Fruit fly (Drosophila melanogaster) whole organism, embryonic: ENCODE results near the gene dbr.

ENCODE experiments used
- Ada2b ChIP-seq: fragments of 200-800 bp; sonication (Bioruptor generic); IDR thresholded peaks from 2 replicates; pipeline ENCODE4 v1.3.6; 2022; ENCODE audit warnings: missing biosample characterization, missing genetic modification characterization
- Antp ChIP-seq: fragments of 200-800 bp; sonication (Bioruptor generic); optimal IDR thresholded peaks from 3 replicates; lab custom pipeline; 2016; ENCODE audit warnings: missing biosample characterization, missing genetic modification characterization
- Asciz ChIP-seq: fragments of 200-800 bp; sonication (Bioruptor generic); optimal IDR thresholded peaks from 2 replicates; lab custom pipeline; 2017; ENCODE audit warnings: missing biosample characterization, mild to moderate bottlenecking, missing genetic modification characterization, missing genetic modification reagents
- Atf6 ChIP-seq: fragments of 200-800 bp; sonication (Bioruptor generic); IDR thresholded peaks from 2 replicates; pipeline ENCODE4 v1.3.6; 2022; ENCODE audit warnings: missing biosample characterization, missing genetic modification characterization
- CG10321 ChIP-seq: fragments of 200-800 bp; sonication (Bioruptor generic); IDR thresholded peaks from 2 replicates; pipeline ENCODE4 v1.3.6; 2022; ENCODE audit warnings: missing biosample characterization, missing genetic modification characterization
- CG11085 ChIP-seq: fragments of 200-800 bp; sonication (Bioruptor generic); IDR thresholded peaks from 2 replicates; pipeline ENCODE4 v1.3.6; 2022; ENCODE audit warnings: missing biosample characterization, missing genetic modification characterization
- CG12659 ChIP-seq: fragments of 200-800 bp; sonication (Bioruptor generic); optimal IDR thresholded peaks from 3 replicates; lab custom pipeline; 2017; ENCODE audit warnings: mild to moderate bottlenecking, missing biosample characterization, missing genetic modification reagents, missing genetic modification characterization
- CG14050 ChIP-seq: fragments of 200-800 bp; sonication (Bioruptor generic); IDR thresholded peaks from 3 replicates; pipeline ENCODE4 v1.3.6; 2022; ENCODE audit warnings: missing biosample characterization, missing genetic modification characterization
- CG1529 ChIP-seq: fragments of 200-800 bp; sonication (Bioruptor generic); optimal IDR thresholded peaks from 3 replicates; lab custom pipeline; 2018; ENCODE audit warnings: missing biosample characterization, missing genetic modification characterization
- CG16779 ChIP-seq: fragments of 200-800 bp; sonication (Bioruptor generic); IDR thresholded peaks from 2 replicates; pipeline ENCODE4 v1.3.6; 2022; ENCODE audit warnings: missing biosample characterization, missing genetic modification characterization
- CG16815 ChIP-seq: fragments of 200-800 bp; sonication (Bioruptor generic); optimal IDR thresholded peaks from 3 replicates; lab custom pipeline; 2017; ENCODE audit warnings: missing biosample characterization, mild to moderate bottlenecking, missing genetic modification characterization
- CG18476 ChIP-seq: fragments of 200-800 bp; sonication (Bioruptor generic); optimal IDR thresholded peaks from 2 replicates; lab custom pipeline; 2016; ENCODE audit warnings: missing biosample characterization, mild to moderate bottlenecking, missing genetic modification characterization
- CG34422 ChIP-seq: fragments of 200-800 bp; sonication (Bioruptor generic); IDR thresholded peaks from 3 replicates; pipeline ENCODE4 v1.3.6; 2022; ENCODE audit warnings: missing biosample characterization, missing genetic modification characterization
- CG5953 ChIP-seq: fragments of 200-800 bp; sonication (Bioruptor generic); IDR thresholded peaks from 2 replicates; pipeline ENCODE4 v1.3.6; 2022; ENCODE audit warnings: missing biosample characterization, missing genetic modification characterization
- CG6272 ChIP-seq: fragments of 200-800 bp; sonication (Bioruptor generic); IDR thresholded peaks from 2 replicates; pipeline ENCODE4 v1.3.6; 2022; ENCODE audit warnings: missing biosample characterization, missing genetic modification characterization
- CG6765 ChIP-seq: fragments of 200-800 bp; sonication (Bioruptor generic); optimal IDR thresholded peaks from 3 replicates; lab custom pipeline; 2017; ENCODE audit warnings: missing biosample characterization, mild to moderate bottlenecking, missing genetic modification characterization
- CG7357 ChIP-seq: fragments of 200-800 bp; sonication (Bioruptor generic); IDR thresholded peaks from 3 replicates; pipeline ENCODE4 v1.3.6; 2022; ENCODE audit warnings: missing biosample characterization, missing genetic modification characterization
- CG7745 ChIP-seq: fragments of 200-800 bp; sonication (Bioruptor generic); optimal IDR thresholded peaks from 2 replicates; lab custom pipeline; 2018; ENCODE audit warnings: missing biosample characterization, mild to moderate bottlenecking, missing genetic modification characterization, moderate library complexity
- CG7786 ChIP-seq: fragments of 200-800 bp; sonication (Bioruptor generic); optimal IDR thresholded peaks from 2 replicates; lab custom pipeline; 2016; ENCODE audit warnings: missing biosample characterization, missing genetic modification characterization
- Ets97D ChIP-seq: fragments of 200-800 bp; sonication (Bioruptor generic); optimal IDR thresholded peaks from 3 replicates; lab custom pipeline; 2016; ENCODE audit warnings: missing biosample characterization, missing genetic modification characterization
- Gug ChIP-seq: fragments of 200-800 bp; sonication (Bioruptor generic); IDR thresholded peaks from 4 replicates; pipeline ENCODE4 v1.3.6; 2022; ENCODE audit warnings: missing biosample characterization, missing genetic modification characterization
- Hand ChIP-seq: fragments of 200-800 bp; sonication (Bioruptor generic); optimal IDR thresholded peaks from 2 replicates; lab custom pipeline; 2017; ENCODE audit warnings: mild to moderate bottlenecking, missing biosample characterization, missing genetic modification reagents, missing genetic modification characterization
- Hr3 ChIP-seq: fragments of 200-800 bp; sonication (Bioruptor generic); optimal IDR thresholded peaks from 3 replicates; lab custom pipeline; 2016; ENCODE audit warnings: missing biosample characterization, missing genetic modification characterization
- Lhr ChIP-seq: fragments of 200-800 bp; sonication (Bioruptor generic); optimal IDR thresholded peaks from 3 replicates; lab custom pipeline; 2017; ENCODE audit warnings: mild to moderate bottlenecking, missing biosample characterization, missing genetic modification reagents, missing genetic modification characterization
- Lpt ChIP-seq: fragments of >200 bp; optimal IDR thresholded peaks from 2 replicates; lab custom pipeline; 2018; ENCODE audit warnings: missing biosample characterization, missing genetic modification characterization
- MTF-1 ChIP-seq: fragments of 200-800 bp; sonication (Bioruptor generic); optimal IDR thresholded peaks from 2 replicates; lab custom pipeline; 2018; ENCODE audit warnings: missing biosample characterization, mild to moderate bottlenecking, missing genetic modification characterization, borderline replicate concordance
- NC2β ChIP-seq: fragments of 200-800 bp; sonication (Bioruptor generic); optimal IDR thresholded peaks from 2 replicates; lab custom pipeline; 2016; ENCODE audit warnings: missing biosample characterization, missing genetic modification characterization
- PHDP ChIP-seq: fragments of 200-800 bp; sonication (Bioruptor generic); optimal IDR thresholded peaks from 3 replicates; lab custom pipeline; 2018; ENCODE audit warnings: missing biosample characterization, mild to moderate bottlenecking, missing genetic modification characterization, moderate library complexity
- ac ChIP-seq: fragments of 200-800 bp; sonication (Bioruptor generic); optimal IDR thresholded peaks from 3 replicates; lab custom pipeline; 2017; ENCODE audit warnings: missing biosample characterization, mild to moderate bottlenecking, missing genetic modification characterization
- btn ChIP-seq: fragments of 200-800 bp; sonication (Bioruptor generic); optimal IDR thresholded peaks from 2 replicates; lab custom pipeline; 2016; ENCODE audit warnings: missing biosample characterization, missing genetic modification characterization
- corto ChIP-seq: fragments of 200-800 bp; sonication (Bioruptor generic); optimal IDR thresholded peaks from 2 replicates; lab custom pipeline; 2016; ENCODE audit warnings: missing biosample characterization, mild to moderate bottlenecking, missing genetic modification characterization, moderate library complexity
- dmrt99B ChIP-seq: fragments of 200-800 bp; sonication (Bioruptor generic); optimal IDR thresholded peaks from 2 replicates; lab custom pipeline; 2018; ENCODE audit warnings: missing biosample characterization, mild to moderate bottlenecking, missing genetic modification characterization, moderate library complexity
- ems ChIP-seq: fragments of 200-800 bp; sonication (Bioruptor generic); optimal IDR thresholded peaks from 3 replicates; lab custom pipeline; 2016; ENCODE audit warnings: missing biosample characterization, missing genetic modification characterization
- h ChIP-seq: fragments of >200 bp; optimal IDR thresholded peaks from 2 replicates; lab custom pipeline; 2017
- hb ChIP-seq: fragments of 200-800 bp; sonication (Bioruptor generic); IDR thresholded peaks from 3 replicates; pipeline ENCODE4 v1.3.6; 2022; ENCODE audit warnings: missing biosample characterization, missing genetic modification characterization; ENCODE audit not compliant: partially characterized antibody
- klu ChIP-seq: fragments of 200-800 bp; sonication (Bioruptor generic); IDR thresholded peaks from 2 replicates; pipeline ENCODE4 v1.3.6; 2022; ENCODE audit warnings: missing biosample characterization, missing genetic modification characterization
- knrl ChIP-seq: fragments of 200-800 bp; sonication (Bioruptor generic); IDR thresholded peaks from 3 replicates; pipeline ENCODE4 v1.3.6; 2022; ENCODE audit warnings: missing biosample characterization, missing genetic modification characterization; ENCODE audit not compliant: partially characterized antibody
- lbe ChIP-seq: fragments of 200-800 bp; sonication (Bioruptor generic); optimal IDR thresholded peaks from 2 replicates; lab custom pipeline; 2016; ENCODE audit warnings: missing biosample characterization, mild to moderate bottlenecking, missing genetic modification characterization
- mam ChIP-seq: fragments of 200-800 bp; sonication (Bioruptor generic); optimal IDR thresholded peaks from 3 replicates; lab custom pipeline; 2016; ENCODE audit warnings: missing biosample characterization, missing genetic modification characterization
- onecut ChIP-seq: fragments of 200-800 bp; sonication (Bioruptor generic); IDR thresholded peaks from 2 replicates; pipeline ENCODE4 v1.3.6; 2022; ENCODE audit warnings: missing biosample characterization, missing genetic modification characterization
- pan ChIP-seq, 4 experiments: fragments of >200 bp in 3 of 4; fragments of 200-800 bp in 1 of 4; sonication (Bioruptor generic) in 1 of 4; optimal IDR thresholded peaks in 3 of 4; IDR thresholded peaks in 1 of 4; 2 replicates each; pipeline versions ENCODE4 v1.3.6 to Lab custom; 2017 to 2022; ENCODE audit warnings: missing biosample characterization in 2 of 4, missing genetic modification characterization in 2 of 4, mixed read lengths in 1 of 4
- pb ChIP-seq: fragments of 200-800 bp; sonication (Bioruptor generic); optimal IDR thresholded peaks from 3 replicates; lab custom pipeline; 2016; ENCODE audit warnings: missing biosample characterization, missing genetic modification characterization
- pzg ChIP-seq: fragments of 200-800 bp; sonication (Bioruptor generic); optimal IDR thresholded peaks from 3 replicates; lab custom pipeline; 2018; ENCODE audit warnings: missing biosample characterization, mild to moderate bottlenecking, missing genetic modification characterization, moderate library complexity
- repo ChIP-seq: fragments of 200-800 bp; sonication (Bioruptor generic); optimal IDR thresholded peaks from 2 replicates; lab custom pipeline; 2016; ENCODE audit warnings: missing biosample characterization, missing genetic modification characterization
- seq ChIP-seq: fragments of 200-800 bp; sonication (Bioruptor generic); IDR thresholded peaks from 2 replicates; pipeline ENCODE4 v1.3.6; 2022; ENCODE audit warnings: missing biosample characterization, missing genetic modification characterization
- sisA ChIP-seq: fragments of 200-800 bp; sonication (Bioruptor generic); IDR thresholded peaks from 2 replicates; pipeline ENCODE4 v1.3.6; 2022; ENCODE audit warnings: missing biosample characterization, missing genetic modification characterization
- slbo ChIP-seq: fragments of 200-800 bp; sonication (Bioruptor generic); IDR thresholded peaks from 2 replicates; pipeline ENCODE4 v1.3.6; 2022; ENCODE audit warnings: missing biosample characterization, missing genetic modification characterization
- sob ChIP-seq: fragments of 200-800 bp; sonication (Bioruptor generic); IDR thresholded peaks from 2 replicates; pipeline ENCODE4 v1.3.6; 2022; ENCODE audit warnings: missing biosample characterization, missing genetic modification characterization
- sug ChIP-seq: fragments of 200-800 bp; optimal IDR thresholded peaks from 2 replicates; lab custom pipeline; 2019; ENCODE audit warnings: missing biosample characterization, mild to moderate bottlenecking, missing genetic modification characterization, moderate library complexity
- tup ChIP-seq: fragments of 200-800 bp; sonication (Bioruptor generic); optimal IDR thresholded peaks from 2 replicates; lab custom pipeline; 2016; ENCODE audit warnings: missing biosample characterization, mild to moderate bottlenecking, missing genetic modification characterization, moderate library complexity
- vfl ChIP-seq: fragments of 200-800 bp; sonication (Bioruptor generic); optimal IDR thresholded peaks from 2 replicates; lab custom pipeline; 2016; ENCODE audit warnings: missing biosample characterization, missing genetic modification characterization
- zf30C ChIP-seq: fragments of 200-800 bp; sonication (Bioruptor generic); optimal IDR thresholded peaks from 3 replicates; lab custom pipeline; 2018; ENCODE audit warnings: missing biosample characterization, mild to moderate bottlenecking, missing genetic modification characterization

dbr gene

dm6 chr2L:81198-81597 lies 14.9 kb downstream of the dbr start (continued):
- TF ChIP-seq seq (GFP tag; lab: Robert Waterston, UW) (no peak; the same call in 1 of the 2 replicates), CG16779 (no peak), btn (GFP tag; lab: Kevin White, UChicago) (no peak), knrl (no peak), Hr3 (GFP tag; lab: Kevin White, UChicago) (no peak), CG6272 (GFP tag; lab: Robert Waterston, UW) (no peak), Antp (no peak), Lpt (GFP tag; lab: Kevin White, UChicago) (no peak), Hand (GFP tag; lab: Kevin White, UChicago) (peak; percentile 14), CG14050 (GFP tag; lab: Robert Waterston, UW) (no peak), Ada2b (GFP tag; lab: Robert Waterston, UW) (no peak), klu (GFP tag; lab: Robert Waterston, UW) (no peak), Lhr (GFP tag; lab: Kevin White, UChicago) (peak; percentile 25), MTF-1 (peak; percentile 68), CG11085 (GFP tag; lab: Robert Waterston, UW) (no peak), CG12659 (GFP tag; lab: Kevin White, UChicago) (peak; percentile 23), CG18476 (GFP tag; lab: Kevin White, UChicago) (no peak), sob (GFP tag; lab: Robert Waterston, UW) (peak; percentile 36; the same call in 1 of the 2 replicates), dmrt99B (tag; lab: Kevin White, UChicago) (peak; percentile 28), Gug (no peak), CG10321 (no peak), sug (no peak), Ets97D (GFP tag; lab: Kevin White, UChicago) (no peak), CG5953 (GFP tag; lab: Robert Waterston, UW) (no peak), ac (peak; percentile 1), pb (no peak), Atf6 (GFP tag; lab: Robert Waterston, UW) (no peak), PHDP (tag; lab: Kevin White, UChicago) (peak; percentile 55), CG6765 (GFP tag; lab: Kevin White, UChicago) (peak; percentile 78), slbo (GFP tag; lab: Robert Waterston, UW) (no peak), repo (GFP tag; lab: Kevin White, UChicago) (no peak), lbe (GFP tag; lab: Kevin White, UChicago) (peak; percentile 78), h (no peak), vfl (no peak), CG16815 (GFP tag; lab: Kevin White, UChicago) (no peak), corto (GFP tag; lab: Kevin White, UChicago) (peak; percentile 26), ems (GFP tag; lab: Kevin White, UChicago) (no peak), CG7786 (no peak), tup (GFP tag; lab: Kevin White, UChicago) (no peak), CG34422 (GFP tag; lab: Robert Waterston, UW) (no peak), CG7357 (no peak), zf30C (GFP tag; lab: Kevin White, UChicago) (no peak), hb (GFP tag; lab: Robert Waterston, UW) (no peak), mam (GFP tag; lab: Kevin White, UChicago) (no peak), pzg (no peak), Asciz (GFP tag; lab: Kevin White, UChicago) (peak; percentile 83), sisA (no peak), onecut (GFP tag; lab: Robert Waterston, UW) (0 out of 2 replicates have a peak, but pooled peaks have one; percentile 15), pan (optimal IDR thresholded peaks at IDR 0.05; lab: Kevin White, UChicago) (no peak), pan (GFP tag; optimal IDR thresholded peaks at IDR 0.05 in 1 of 2, IDR thresholded peaks at IDR 0.05 in 1 of 2) (peak in 1 of 2 experiments; percentile 38), NC2β (GFP tag; lab: Kevin White, UChicago) (no peak), CG1529 (GFP tag; lab: Kevin White, UChicago) (peak; percentile 55), CG7745 (tag; lab: Kevin White, UChicago) (no peak)
